Worm (Caenorhabditis elegans) whole organism, L4 larva: ENCODE results near the gene F58D2.3.
A peak's percentile ranks its signal among the peaks of the same experiment; 100 is the strongest.

ENCODE experiments used
- F26F4.8 ChIP-seq: fragments of 200-800 bp; sonication (Bioruptor generic); conservative IDR thresholded peaks from 2 replicates; pipeline ENCODE4 v1.3.6; 2022; ENCODE audit warnings: missing genetic modification characterization, missing compliant biosample characterization
- F44E2.7 ChIP-seq: fragments of 200-800 bp; sonication (Bioruptor generic); IDR thresholded peaks from 2 replicates; pipeline ENCODE4 v2.1.2; 2022; ENCODE audit warnings: missing genetic modification characterization, missing compliant biosample characterization
- Y48G9A.11 ChIP-seq: fragments of 200-800 bp; sonication (Bioruptor generic); IDR thresholded peaks from 2 replicates; pipeline ENCODE4 v1.3.6; 2022; ENCODE audit warnings: missing genetic modification reagents, missing genetic modification characterization, missing compliant biosample characterization
- Y5F2A.4 ChIP-seq: fragments of 200-800 bp; sonication (Bioruptor generic); optimal IDR thresholded peaks from 2 replicates; lab custom pipeline; 2018; ENCODE audit warnings: mild to moderate bottlenecking, missing genetic modification characterization, missing compliant biosample characterization
- ZK337.2 ChIP-seq: fragments of 200-800 bp; sonication (Bioruptor generic); IDR thresholded peaks from 2 replicates; pipeline ENCODE4 v1.3.6; 2022; ENCODE audit warnings: missing genetic modification reagents, missing genetic modification characterization, missing compliant biosample characterization
- aly-2 ChIP-seq: sonication (generic microtip); optimal IDR thresholded peaks from 2 replicates; lab custom pipeline; 2018; ENCODE audit warnings: missing biosample characterization, missing genetic modification characterization
- ama-1 ChIP-seq: fragments of 150-350 bp; optimal IDR thresholded peaks from 2 replicates; lab custom pipeline; 2014; ENCODE audit warnings: inconsistent platforms, mixed read lengths
- ceh-28 ChIP-seq: fragments of 150-350 bp; optimal IDR thresholded peaks from 2 replicates; lab custom pipeline; 2014; ENCODE audit warnings: missing biosample characterization, missing genetic modification reagents, missing genetic modification characterization
- ceh-62 ChIP-seq: sonication (generic microtip); optimal IDR thresholded peaks from 2 replicates; lab custom pipeline; 2017; ENCODE audit warnings: missing biosample characterization, missing genetic modification characterization
- ces-1 ChIP-seq: fragments of 150-350 bp; sonication (generic microtip); optimal IDR thresholded peaks from 4 replicates; lab custom pipeline; 2014; ENCODE audit warnings: missing biosample characterization, missing genetic modification reagents, missing genetic modification characterization
- ctbp-1 ChIP-seq: fragments of 200-800 bp; sonication (Bioruptor generic); IDR thresholded peaks from 2 replicates; pipeline ENCODE4 v1.3.6; 2022; ENCODE audit warnings: missing genetic modification reagents, missing genetic modification characterization, missing compliant biosample characterization
- daf-16 ChIP-seq, 3 experiments: sonication (generic microtip); optimal IDR thresholded peaks; 2 replicates each; lab custom pipeline; 2016 to 2017; ENCODE audit warnings: missing genetic modification characterization in 3 of 3, missing genetic modification reagents in 3 of 3, mild to moderate bottlenecking in 2 of 3, missing compliant biosample characterization in 2 of 3, missing biosample characterization in 1 of 3, moderate library complexity in 1 of 3
- daf-19 ChIP-seq: fragments of 200-800 bp; sonication (Bioruptor generic); conservative IDR thresholded peaks from 2 replicates; pipeline ENCODE4 v1.3.6; 2022; ENCODE audit warnings: missing genetic modification characterization, missing compliant biosample characterization
- daf-8 ChIP-seq: fragments of 200-800 bp; sonication (Bioruptor generic); IDR thresholded peaks from 2 replicates; pipeline ENCODE4 v1.3.6; 2022; ENCODE audit warnings: missing genetic modification characterization, missing compliant biosample characterization
- dmd-6 ChIP-seq: fragments of 200-800 bp; sonication (Bioruptor generic); IDR thresholded peaks from 2 replicates; pipeline ENCODE4 v1.3.6; 2022; ENCODE audit warnings: missing genetic modification reagents, missing genetic modification characterization, missing compliant biosample characterization
- dmd-9 ChIP-seq: fragments of 200-800 bp; sonication (Bioruptor generic); IDR thresholded peaks from 2 replicates; pipeline ENCODE4 v1.3.6; 2022; ENCODE audit warnings: missing genetic modification reagents, missing genetic modification characterization, missing compliant biosample characterization
- dpl-1 ChIP-seq: fragments of 150-350 bp; optimal IDR thresholded peaks from 2 replicates; lab custom pipeline; 2014; ENCODE audit warnings: missing biosample characterization, missing genetic modification reagents, missing genetic modification characterization
- dve-1 ChIP-seq: sonication (generic microtip); optimal IDR thresholded peaks from 2 replicates; lab custom pipeline; 2017; ENCODE audit warnings: antibody characterized with exemption, mild to moderate bottlenecking, missing genetic modification characterization, missing compliant biosample characterization; ENCODE audit not compliant: insufficient read depth
- fkh-10 ChIP-seq: fragments of 150-350 bp; optimal IDR thresholded peaks from 2 replicates; lab custom pipeline; 2014; ENCODE audit warnings: missing biosample characterization, missing genetic modification reagents, missing genetic modification characterization
- hif-1 ChIP-seq, 2 experiments: sonication (generic microtip); optimal IDR thresholded peaks; 2 replicates each; lab custom pipeline; 2016 to 2017; ENCODE audit warnings: missing compliant biosample characterization in 2 of 2, missing genetic modification characterization in 2 of 2, missing genetic modification reagents in 2 of 2, missing genotype in 2 of 2, mild to moderate bottlenecking in 1 of 2
- hlh-11 ChIP-seq: fragments of 200-800 bp; sonication (Bioruptor generic); optimal IDR thresholded peaks from 2 replicates; lab custom pipeline; 2018; ENCODE audit warnings: mild to moderate bottlenecking, missing genetic modification characterization, missing compliant biosample characterization
- lin-1 ChIP-seq: fragments of 200-800 bp; sonication (Bioruptor generic); IDR thresholded peaks from 2 replicates; pipeline ENCODE4 v1.3.6; 2022; ENCODE audit warnings: missing genetic modification reagents, missing genetic modification characterization, missing compliant biosample characterization
- lin-38 ChIP-seq: fragments of 200-800 bp; sonication (Bioruptor generic); IDR thresholded peaks from 2 replicates; pipeline ENCODE4 v1.3.6; 2022; ENCODE audit warnings: missing genetic modification reagents, missing genetic modification characterization, missing compliant biosample characterization
- madf-9 ChIP-seq: fragments of 200-800 bp; sonication (Bioruptor generic); conservative IDR thresholded peaks from 2 replicates; pipeline ENCODE4 v1.3.6; 2022; ENCODE audit warnings: missing genetic modification reagents, missing genetic modification characterization, missing compliant biosample characterization
- nhr-102 ChIP-seq: sonication (generic microtip); optimal IDR thresholded peaks from 2 replicates; lab custom pipeline; 2016; ENCODE audit warnings: mild to moderate bottlenecking, missing genetic modification characterization, moderate library complexity, missing compliant biosample characterization
- nhr-28 ChIP-seq: fragments of 150-350 bp; optimal IDR thresholded peaks from 2 replicates; lab custom pipeline; 2014; ENCODE audit warnings: missing biosample characterization, missing genetic modification characterization
- nhr-41 ChIP-seq: fragments of 200-800 bp; sonication (Bioruptor generic); IDR thresholded peaks from 2 replicates; pipeline ENCODE4 v1.3.6; 2022; ENCODE audit warnings: missing genetic modification reagents, missing genetic modification characterization, missing compliant biosample characterization
- php-3 ChIP-seq: fragments of 200-800 bp; sonication (Bioruptor generic); IDR thresholded peaks from 2 replicates; pipeline ENCODE4 v1.3.6; 2022; ENCODE audit warnings: missing genetic modification reagents, missing genetic modification characterization, missing compliant biosample characterization
- rbr-2 ChIP-seq: sonication (generic microtip); optimal IDR thresholded peaks from 2 replicates; lab custom pipeline; 2016; ENCODE audit warnings: missing genotype, missing genetic modification characterization, missing compliant biosample characterization
- skn-1 ChIP-seq: fragments of 150-350 bp; optimal IDR thresholded peaks from 2 replicates; lab custom pipeline; 2014; ENCODE audit warnings: missing biosample characterization, missing genetic modification characterization
- snpc-1.2 ChIP-seq: fragments of 200-800 bp; sonication (Bioruptor generic); IDR thresholded peaks from 2 replicates; pipeline ENCODE4 v1.3.6; 2022; ENCODE audit warnings: missing genetic modification reagents, missing genetic modification characterization, missing compliant biosample characterization
- snpc-4 ChIP-seq: fragments of 150-350 bp; optimal IDR thresholded peaks from 2 replicates; lab custom pipeline; 2014; ENCODE audit warnings: missing biosample characterization, missing genetic modification characterization
- spr-1 ChIP-seq: sonication (generic microtip); optimal IDR thresholded peaks from 2 replicates; lab custom pipeline; 2016; ENCODE audit warnings: mild to moderate bottlenecking, missing genetic modification characterization, missing compliant biosample characterization
- spr-3 ChIP-seq: fragments of 200-800 bp; sonication (Bioruptor generic); optimal IDR thresholded peaks from 2 replicates; lab custom pipeline; 2018; ENCODE audit warnings: mild to moderate bottlenecking, missing genetic modification characterization, missing compliant biosample characterization
- tra-1 ChIP-seq: fragments of 200-800 bp; sonication (Bioruptor generic); IDR thresholded peaks from 2 replicates; pipeline ENCODE4 v1.3.6; 2022; ENCODE audit warnings: missing genetic modification reagents, missing genetic modification characterization, missing compliant biosample characterization
- unc-62 ChIP-seq, 3 experiments: fragments of 150-350 bp in 1 of 3; sonication (generic microtip); optimal IDR thresholded peaks in 2 of 3; peaks in 1 of 3; 1 replicate in 1 of 3; 2 replicates in 2 of 3; lab custom pipeline; 2014 to 2017; ENCODE audit warnings: missing biosample characterization in 3 of 3, missing genetic modification characterization in 3 of 3, missing genetic modification reagents in 3 of 3, missing genotype in 1 of 3
- zfp-3 ChIP-seq: fragments of 200-800 bp; sonication (Bioruptor generic); conservative IDR thresholded peaks from 2 replicates; pipeline ENCODE4 v1.3.6; 2022; ENCODE audit warnings: missing genetic modification reagents, missing genetic modification characterization, missing compliant biosample characterization
- zip-11 ChIP-seq: fragments of 200-800 bp; sonication (Bioruptor generic); IDR thresholded peaks from 2 replicates; pipeline ENCODE4 v1.3.6; 2022; ENCODE audit warnings: missing genetic modification characterization, missing compliant biosample characterization
- ztf-11 ChIP-seq: fragments of 150-350 bp; optimal IDR thresholded peaks from 2 replicates; lab custom pipeline; 2014; ENCODE audit warnings: missing biosample characterization, missing genetic modification characterization

F58D2.3 gene

ce11 chrIV:13180723-13181122, at the start of gene F58D2.3:
Gene F58D2.3, minus strand, starts transcription at chrIV:13180823.
- TF ChIP-seq Y48G9A.11 (no peak), ceh-62 (tag; lab: Kevin White, UChicago) (no peak), php-3 (GFP tag; lab: Robert Waterston, UW) (no peak), spr-3 (GFP tag; lab: Kevin White, UChicago) (no peak)

- TF ChIP-seq F26F4.8 (GFP tag; lab: Robert Waterston, UW) (no peak), daf-16 (GFP tag; optimal IDR thresholded peaks at IDR 0.05; lab: Kevin White, UChicago) (no peak), daf-16 (tag; optimal IDR thresholded peaks at IDR 0.05; lab: Kevin White, UChicago) (no peak), Y5F2A.4 (GFP tag; lab: Kevin White, UChicago) (no peak), snpc-1.2 (GFP tag; lab: Robert Waterston, UW) (no peak)
These were observed 41.0 kb upstream of the F58D2.3 start, which contains the start of gene C48D1.5 for ce11 chrIV:13221657-13222056. Gene C48D1.5, plus strand, starts transcription at chrIV:13221957.

ce11 chrIV:13220594-13220993, 40.0 kb upstream of the F58D2.3 start:
- TF ChIP-seq unc-62 (GFP tag; optimal IDR thresholded peaks at IDR 0.05 in 1 of 2; lab: Kevin White, UChicago) (no peak), unc-62 (tag; optimal IDR thresholded peaks at IDR 0.05; lab: Kevin White, UChicago) (no peak), nhr-41 (no peak), spr-1 (tag; lab: Kevin White, UChicago) (no peak), snpc-4 (no peak), ZK337.2 (GFP tag; lab: Robert Waterston, UW) (no peak), ces-1 (GFP tag; lab: Kevin White, UChicago) (peak; percentile 34), F26F4.8 (GFP tag; lab: Robert Waterston, UW) (no peak), fkh-10 (peak; percentile 65), daf-16 (GFP tag; optimal IDR thresholded peaks at IDR 0.05; lab: Kevin White, UChicago) (no peak), daf-16 (tag; optimal IDR thresholded peaks at IDR 0.05; lab: Kevin White, UChicago) (no peak), nhr-28 (tag; lab: Kevin White, UChicago) (no peak), hlh-11 (tag; lab: Kevin White, UChicago) (no peak), daf-19 (GFP tag; lab: Robert Waterston, UW) (no peak), skn-1 (tag; lab: Kevin White, UChicago) (no peak), dpl-1 (no peak), ama-1 (no peak), lin-1 (GFP tag; lab: Robert Waterston, UW) (no peak)
- TF ChIP-seq, all 104 proteins: peak for 2

ce11 chrIV:13214466-13214865, 33.8 kb upstream of the F58D2.3 start, which contains the start of gene cho-1:
Gene cho-1, minus strand, starts transcription at chrIV:13214566.
- TF ChIP-seq ceh-28 (tag; lab: Kevin White, UChicago) (no peak), aly-2 (no peak)

- TF ChIP-seq ztf-11 (tag; lab: Kevin White, UChicago) (no peak), zip-11 (GFP tag; lab: Robert Waterston, UW) (no peak), dve-1 (no peak), F44E2.7 (GFP tag; lab: Robert Waterston, UW) (no peak), zfp-3 (GFP tag; lab: Robert Waterston, UW) (no peak), nhr-102 (no peak), rbr-2 (tag; lab: Kevin White, UChicago) (no peak), dmd-6 (no peak), madf-9 (GFP tag; lab: Robert Waterston, UW) (no peak), daf-8 (GFP tag; lab: Robert Waterston, UW) (no peak), hif-1 (tag; optimal IDR thresholded peaks at IDR 0.05; lab: Kevin White, UChicago) (no peak), lin-38 (GFP tag; lab: Robert Waterston, UW) (no peak), ctbp-1 (GFP tag; lab: Robert Waterston, UW) (no peak), tra-1 (no peak), dmd-9 (no peak)
These were observed 28.9 kb upstream of the F58D2.3 start, which contains the start of gene C48D1.9 for ce11 chrIV:13209566-13209965. Gene C48D1.9, minus strand, starts transcription at chrIV:13209666.
